Worm (Caenorhabditis elegans) whole organism, L1 larva: Measurements from ENCODE around the gene argn-1.

Experiments used
- C34B4.2 ChIP-seq: sonication (generic microtip); optimal IDR thresholded peaks from 2 replicates; lab custom pipeline; 2017; ENCODE audit warnings: mild to moderate bottlenecking, missing genetic modification characterization, missing compliant biosample characterization
- egl-27 ChIP-seq, 2 experiments: fragments of 150-350 bp in 1 of 2; sonication (generic microtip); optimal IDR thresholded peaks; 3 replicates each; lab custom pipeline; 2017 to 2018; ENCODE audit warnings: missing biosample characterization in 2 of 2, missing genetic modification characterization in 2 of 2, missing genetic modification reagents in 2 of 2
- hpl-2 ChIP-seq: fragments of 150-350 bp; optimal IDR thresholded peaks from 2 replicates; lab custom pipeline; 2014; ENCODE audit warnings: missing biosample characterization, missing genetic modification reagents, missing genetic modification characterization
- lsy-2 ChIP-seq, 2 experiments: fragments of 150-350 bp; optimal IDR thresholded peaks; 2 replicates each; lab custom pipeline; 2014; ENCODE audit warnings: missing biosample characterization in 2 of 2, missing genetic modification characterization in 2 of 2
- skn-1 ChIP-seq: fragments of 150-350 bp; optimal IDR thresholded peaks from 2 replicates; lab custom pipeline; 2014; ENCODE audit warnings: missing biosample characterization, missing genetic modification characterization
- unc-130 ChIP-seq: fragments of 150-350 bp; optimal IDR thresholded peaks from 2 replicates; lab custom pipeline; 2017; ENCODE audit warnings: missing biosample characterization, missing genetic modification characterization, inconsistent platforms

Gene argn-1

ce11 chrX:5680125-5680524 lies 50.3 kb downstream of the argn-1 start, which contains the start of gene set-19:
set-19 (minus strand) TSS chrX:5680225.
- TF ChIP-seq lsy-2 (tag; optimal IDR thresholded peaks at IDR 0.05; lab: Kevin White, UChicago) (no peak), skn-1 (tag; lab: Kevin White, UChicago) (no peak), unc-130 (tag; lab: Kevin White, UChicago) (no peak), hpl-2 (GFP tag; lab: Kevin White, UChicago) (no peak), C34B4.2 (tag; lab: Kevin White, UChicago) (no peak), egl-27 (tag; optimal IDR thresholded peaks at IDR 0.05; lab: Kevin White, UChicago) (no peak)
